Fruit fly (Drosophila melanogaster) whole organism, embryonic: ENCODE results near the gene r-l.

Source experiments
- Adf1 ChIP-seq: fragments of 200-800 bp; sonication (Bioruptor generic); IDR thresholded peaks from 2 replicates; pipeline ENCODE4 v1.3.6; 2022; ENCODE audit warnings: missing biosample characterization, missing genetic modification characterization
- Blimp-1 ChIP-seq: fragments of 200-800 bp; sonication (Bioruptor generic); optimal IDR thresholded peaks from 3 replicates; lab custom pipeline; 2018; ENCODE audit warnings: missing biosample characterization, missing genetic modification characterization, mild to moderate bottlenecking, moderate library complexity, missing genetic modification reagents
- CG11085 ChIP-seq: fragments of 200-800 bp; sonication (Bioruptor generic); IDR thresholded peaks from 2 replicates; pipeline ENCODE4 v1.3.6; 2022; ENCODE audit warnings: missing biosample characterization, missing genetic modification characterization
- CG11093 ChIP-seq: fragments of 200-800 bp; sonication (Bioruptor generic); IDR thresholded peaks from 3 replicates; pipeline ENCODE4 v1.3.6; 2022; ENCODE audit warnings: missing biosample characterization, missing genetic modification characterization
- CG12104 ChIP-seq: fragments of 200-800 bp; sonication (Bioruptor generic); optimal IDR thresholded peaks from 3 replicates; lab custom pipeline; 2016; ENCODE audit warnings: missing biosample characterization, missing genetic modification characterization
- CG12219 ChIP-seq: fragments of 200-800 bp; sonication (Bioruptor generic); optimal IDR thresholded peaks from 3 replicates; lab custom pipeline; 2018; ENCODE audit warnings: missing biosample characterization, mild to moderate bottlenecking, missing genetic modification characterization
- CG1603 ChIP-seq: fragments of 200-800 bp; sonication (Bioruptor generic); optimal IDR thresholded peaks from 2 replicates; lab custom pipeline; 2019; ENCODE audit warnings: missing biosample characterization, mild to moderate bottlenecking, missing genetic modification characterization, moderate library complexity
- CG17361 ChIP-seq: fragments of 200-800 bp; sonication (Bioruptor generic); IDR thresholded peaks from 3 replicates; pipeline ENCODE4 v1.3.6; 2022; ENCODE audit warnings: missing biosample characterization, missing genetic modification characterization
- CG2678 ChIP-seq: fragments of 200-800 bp; sonication (Bioruptor generic); optimal IDR thresholded peaks from 3 replicates; lab custom pipeline; 2019; ENCODE audit warnings: missing biosample characterization, mild to moderate bottlenecking, missing genetic modification characterization, moderate library complexity
- CG30020 ChIP-seq: fragments of 200-800 bp; optimal IDR thresholded peaks from 2 replicates; lab custom pipeline; 2019; ENCODE audit warnings: missing biosample characterization, mild to moderate bottlenecking, missing genetic modification characterization, moderate library complexity
- CG3065 ChIP-seq: fragments of 200-800 bp; sonication (Bioruptor generic); optimal IDR thresholded peaks from 2 replicates; lab custom pipeline; 2016; ENCODE audit warnings: missing biosample characterization, missing genetic modification characterization
- CG33213 ChIP-seq: fragments of 200-800 bp; sonication (Bioruptor generic); optimal IDR thresholded peaks from 3 replicates; lab custom pipeline; 2016; ENCODE audit warnings: missing biosample characterization, missing genetic modification characterization
- CG6683 ChIP-seq: fragments of 200-800 bp; sonication (Bioruptor generic); optimal IDR thresholded peaks from 2 replicates; lab custom pipeline; 2017; ENCODE audit warnings: missing biosample characterization, mild to moderate bottlenecking, missing genetic modification characterization, missing genetic modification reagents
- CG6791 ChIP-seq: fragments of 200-800 bp; sonication (Bioruptor generic); IDR thresholded peaks from 3 replicates; pipeline ENCODE4 v1.3.6; 2022; ENCODE audit warnings: missing biosample characterization, missing genetic modification characterization; ENCODE audit not compliant: partially characterized antibody
- CG7271 ChIP-seq: fragments of 200-800 bp; sonication (Bioruptor generic); optimal IDR thresholded peaks from 2 replicates; lab custom pipeline; 2018; ENCODE audit warnings: missing biosample characterization, mild to moderate bottlenecking, missing genetic modification characterization, moderate library complexity
- CG7745 ChIP-seq: fragments of 200-800 bp; sonication (Bioruptor generic); optimal IDR thresholded peaks from 2 replicates; lab custom pipeline; 2018; ENCODE audit warnings: missing biosample characterization, mild to moderate bottlenecking, missing genetic modification characterization, moderate library complexity
- CG7963 ChIP-seq: fragments of 200-800 bp; sonication (Bioruptor generic); IDR thresholded peaks from 3 replicates; pipeline ENCODE4 v1.3.6; 2022; ENCODE audit warnings: missing biosample characterization, missing genetic modification characterization; ENCODE audit not compliant: partially characterized antibody
- CG8359 ChIP-seq: fragments of 200-800 bp; sonication (Bioruptor generic); optimal IDR thresholded peaks from 2 replicates; lab custom pipeline; 2017; ENCODE audit warnings: missing biosample characterization, mild to moderate bottlenecking, missing genetic modification characterization, borderline replicate concordance
- CrebB ChIP-seq: fragments of 200-800 bp; sonication (Bioruptor generic); optimal IDR thresholded peaks from 3 replicates; lab custom pipeline; 2018; ENCODE audit warnings: missing biosample characterization, mild to moderate bottlenecking, missing genetic modification characterization
- D ChIP-seq, 2 experiments: fragments of 200-800 bp in 1 of 2; fragments of >200 bp in 1 of 2; sonication (Bioruptor generic) in 1 of 2; optimal IDR thresholded peaks; 2 replicates in 1 of 2; 3 replicates in 1 of 2; lab custom pipeline; 2017; ENCODE audit warnings: mild to moderate bottlenecking in 1 of 2, missing biosample characterization in 1 of 2, missing genetic modification characterization in 1 of 2, missing genetic modification reagents in 1 of 2
- Dfd ChIP-seq, 2 experiments: fragments of >200 bp; optimal IDR thresholded peaks; 2 replicates each; lab custom pipeline; 2017; ENCODE audit warnings: missing biosample characterization in 2 of 2, missing genetic modification characterization in 2 of 2
- Dll ChIP-seq: fragments of 200-800 bp; sonication (Bioruptor generic); IDR thresholded peaks from 4 replicates; pipeline ENCODE4 v1.3.6; 2022; ENCODE audit warnings: missing biosample characterization, missing genetic modification characterization; ENCODE audit not compliant: partially characterized antibody
- Doc2 ChIP-seq: fragments of 200-800 bp; sonication (Bioruptor generic); IDR thresholded peaks from 2 replicates; pipeline ENCODE4 v1.3.6; 2022; ENCODE audit warnings: missing biosample characterization, missing genetic modification characterization
- Dref ChIP-seq: fragments of 200-800 bp; sonication (Bioruptor generic); IDR thresholded peaks from 2 replicates; pipeline ENCODE4 v1.3.6; 2022; ENCODE audit warnings: missing biosample characterization, missing genetic modification characterization
- ERR ChIP-seq: fragments of 200-800 bp; sonication (Bioruptor generic); optimal IDR thresholded peaks from 2 replicates; lab custom pipeline; 2016; ENCODE audit warnings: missing biosample characterization, missing genetic modification characterization
- H2.0 ChIP-seq: fragments of 200-800 bp; sonication (Bioruptor generic); IDR thresholded peaks from 2 replicates; pipeline ENCODE4 v1.3.6; 2022; ENCODE audit warnings: missing biosample characterization, missing genetic modification characterization
- HLH3B ChIP-seq: fragments of 200-800 bp; sonication (Bioruptor generic); IDR thresholded peaks from 2 replicates; pipeline ENCODE4 v1.3.6; 2022; ENCODE audit warnings: missing biosample characterization, missing genetic modification characterization
- HLHmδ ChIP-seq: fragments of 200-800 bp; sonication (Bioruptor generic); optimal IDR thresholded peaks from 2 replicates; lab custom pipeline; 2018; ENCODE audit warnings: missing biosample characterization, mild to moderate bottlenecking, missing genetic modification characterization, moderate library complexity
- HmgD ChIP-seq: fragments of 200-800 bp; sonication (Bioruptor generic); optimal IDR thresholded peaks from 3 replicates; lab custom pipeline; 2016; ENCODE audit warnings: missing biosample characterization, missing genetic modification characterization
- Neu2 ChIP-seq: fragments of 200-800 bp; sonication (Bioruptor generic); optimal IDR thresholded peaks from 3 replicates; lab custom pipeline; 2016; ENCODE audit warnings: missing biosample characterization, missing genetic modification characterization, borderline replicate concordance
- Opbp ChIP-seq: fragments of 200-800 bp; sonication (Bioruptor generic); IDR thresholded peaks from 3 replicates; pipeline ENCODE4 v1.3.6; 2022; ENCODE audit warnings: missing biosample characterization, missing genetic modification characterization; ENCODE audit not compliant: partially characterized antibody
- Ptx1 ChIP-seq: fragments of 200-800 bp; sonication (Bioruptor generic); IDR thresholded peaks from 2 replicates; pipeline ENCODE4 v1.3.6; 2022; ENCODE audit warnings: missing biosample characterization, missing genetic modification characterization
- Six4 ChIP-seq: fragments of 200-800 bp; sonication (Bioruptor generic); optimal IDR thresholded peaks from 2 replicates; lab custom pipeline; 2016; ENCODE audit warnings: missing biosample characterization, missing genetic modification characterization
- Sry-δ ChIP-seq: fragments of 200-800 bp; sonication (Bioruptor generic); optimal IDR thresholded peaks from 2 replicates; lab custom pipeline; 2016; ENCODE audit warnings: missing biosample characterization, missing genetic modification characterization
- Stat92E ChIP-seq, 3 experiments: fragments of >200 bp in 2 of 3; fragments of 200-800 bp in 1 of 3; sonication (Bioruptor generic) in 1 of 3; optimal IDR thresholded peaks; 2 replicates each; lab custom pipeline; 2017 to 2019; ENCODE audit warnings: missing biosample characterization in 3 of 3, missing genetic modification characterization in 3 of 3, mild to moderate bottlenecking in 1 of 3, moderate library complexity in 1 of 3
- ac ChIP-seq: fragments of 200-800 bp; sonication (Bioruptor generic); optimal IDR thresholded peaks from 3 replicates; lab custom pipeline; 2017; ENCODE audit warnings: missing biosample characterization, mild to moderate bottlenecking, missing genetic modification characterization
- bbx ChIP-seq: fragments of 200-800 bp; sonication (Bioruptor generic); IDR thresholded peaks from 2 replicates; pipeline ENCODE4 v1.3.6; 2022; ENCODE audit warnings: missing biosample characterization, missing genetic modification characterization; ENCODE audit not compliant: partially characterized antibody
- ci ChIP-seq: fragments of 200-800 bp; sonication (Bioruptor generic); IDR thresholded peaks from 3 replicates; pipeline ENCODE4 v1.3.6; 2022; ENCODE audit warnings: missing biosample characterization, missing genetic modification characterization
- ewg ChIP-seq: fragments of 200-800 bp; sonication (Bioruptor generic); optimal IDR thresholded peaks from 3 replicates; lab custom pipeline; 2017; ENCODE audit warnings: mild to moderate bottlenecking, missing biosample characterization, missing genetic modification reagents, missing genetic modification characterization
- eyg ChIP-seq: fragments of 200-800 bp; sonication (Bioruptor generic); optimal IDR thresholded peaks from 3 replicates; lab custom pipeline; 2016; ENCODE audit warnings: missing biosample characterization, missing genetic modification characterization
- gsb ChIP-seq: fragments of 200-800 bp; sonication (Bioruptor generic); IDR thresholded peaks from 2 replicates; pipeline ENCODE4 v1.3.6; 2022; ENCODE audit warnings: missing biosample characterization, missing genetic modification characterization
- inv ChIP-seq: fragments of 200-800 bp; sonication (Bioruptor generic); IDR thresholded peaks from 2 replicates; pipeline ENCODE4 v1.3.6; 2022; ENCODE audit warnings: missing biosample characterization, missing genetic modification characterization; ENCODE audit not compliant: partially characterized antibody
- odd ChIP-seq: fragments of 200-800 bp; sonication (Bioruptor generic); optimal IDR thresholded peaks from 2 replicates; lab custom pipeline; 2017; ENCODE audit warnings: missing biosample characterization, mild to moderate bottlenecking, missing genetic modification characterization
- pros ChIP-seq: fragments of 200-800 bp; sonication (Bioruptor generic); optimal IDR thresholded peaks from 3 replicates; lab custom pipeline; 2019; ENCODE audit warnings: missing biosample characterization, mild to moderate bottlenecking, missing genetic modification characterization, moderate library complexity
- sim ChIP-seq: fragments of 200-800 bp; sonication (Bioruptor generic); IDR thresholded peaks from 2 replicates; pipeline ENCODE4 v1.3.6; 2022; ENCODE audit warnings: missing biosample characterization, missing genetic modification characterization
- so ChIP-seq: fragments of 200-800 bp; sonication (Bioruptor generic); IDR thresholded peaks from 3 replicates; pipeline ENCODE4 v1.3.6; 2022; ENCODE audit warnings: missing biosample characterization, missing genetic modification characterization
- tin ChIP-seq: fragments of 200-800 bp; sonication (Bioruptor generic); optimal IDR thresholded peaks from 3 replicates; lab custom pipeline; 2016; ENCODE audit warnings: missing biosample characterization, missing genetic modification characterization
- tna ChIP-seq: fragments of 200-800 bp; sonication (Bioruptor generic); IDR thresholded peaks from 2 replicates; pipeline ENCODE4 v1.3.6; 2022; ENCODE audit warnings: missing biosample characterization, missing genetic modification characterization; ENCODE audit not compliant: partially characterized antibody
- trem ChIP-seq: fragments of 200-800 bp; optimal IDR thresholded peaks from 3 replicates; lab custom pipeline; 2019; ENCODE audit warnings: missing biosample characterization, mild to moderate bottlenecking, missing genetic modification characterization, moderate library complexity

The r-l gene

DNA sequence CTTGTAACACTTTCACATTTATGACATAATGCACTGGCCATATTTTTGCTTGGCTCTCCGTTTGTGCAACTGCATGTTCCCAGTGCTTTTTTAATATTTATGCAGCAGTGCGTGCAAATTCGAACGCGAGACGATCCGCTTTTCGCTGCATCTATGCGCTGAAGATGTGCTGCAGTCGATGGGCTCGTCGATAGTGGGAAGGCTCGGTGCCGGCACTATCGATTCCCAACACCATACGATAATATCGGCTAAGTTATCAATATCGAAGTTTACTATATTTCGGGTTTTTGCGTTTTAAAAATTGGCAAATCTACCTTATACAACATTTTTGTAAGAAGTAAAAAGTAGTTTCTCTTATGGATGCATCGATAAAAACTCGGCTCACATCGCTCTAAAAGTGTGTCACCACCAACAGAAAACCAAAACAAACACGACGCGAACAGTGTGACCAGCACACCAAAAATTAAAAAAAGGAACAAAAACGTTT, 24.6 kb upstream of the r-l start, which contains the start of gene RhoGAP93B (continued):
- TF ChIP-seq H2.0 (GFP tag; lab: Robert Waterston, UW) (peak; percentile 78), Doc2 (no peak), bbx (GFP tag; lab: Robert Waterston, UW) (peak; percentile 100), pros (no peak), Sry-δ (GFP tag; lab: Kevin White, UChicago) (peak; percentile 100), sim (GFP tag; lab: Robert Waterston, UW) (0 out of 2 replicates have a peak, but pooled peaks have one; percentile 26), eyg (GFP tag; lab: Kevin White, UChicago) (peak; percentile 78), CG12104 (peak; percentile 69), Stat92E (GFP tag; optimal IDR thresholded peaks at IDR 0.05; lab: Kevin White, UChicago) (peak in 1 of 3 experiments; percentile 54), Blimp-1 (GFP tag; lab: Kevin White, UChicago) (peak; percentile 83), tna (peak; percentile 100), tin (peak; percentile 78), CG7271 (peak; percentile 84), Six4 (GFP tag; lab: Kevin White, UChicago) (peak; percentile 60), CG2678 (tag; lab: Kevin White, UChicago) (no peak), CG8359 (GFP tag; lab: Kevin White, UChicago) (no peak), CG33213 (GFP tag; lab: Kevin White, UChicago) (peak; percentile 81), CrebB (tag; lab: Kevin White, UChicago) (peak; percentile 56), ci (GFP tag; lab: Robert Waterston, UW) (peak; percentile 88), CG7745 (no peak), Dref (GFP tag; lab: Robert Waterston, UW) (peak; percentile 88), CG17361 (peak; percentile 84), so (peak; percentile 94), Opbp (GFP tag; lab: Robert Waterston, UW) (peak; percentile 99), CG11085 (peak; percentile 90), Dll (GFP tag; lab: Robert Waterston, UW) (peak; percentile 100), CG7963 (GFP tag; lab: Robert Waterston, UW) (peak; percentile 99), Adf1 (GFP tag; lab: Robert Waterston, UW) (peak; percentile 73), HmgD (GFP tag; lab: Kevin White, UChicago) (peak; percentile 79), Neu2 (GFP tag; lab: Kevin White, UChicago) (peak; percentile 63), HLH3B (GFP tag; lab: Robert Waterston, UW) (peak; percentile 93), Dfd (GFP tag; optimal IDR thresholded peaks at IDR 0.05; lab: Kevin White, UChicago) (no peak), inv (GFP tag; lab: Robert Waterston, UW) (peak; percentile 100), trem (peak; percentile 89), Ptx1 (GFP tag; lab: Robert Waterston, UW) (peak; percentile 91), CG6791 (GFP tag; lab: Robert Waterston, UW) (peak; percentile 99), CG12219 (GFP tag; lab: Kevin White, UChicago) (peak; percentile 8), ewg (GFP tag; lab: Kevin White, UChicago) (peak; percentile 37), D (optimal IDR thresholded peaks at IDR 0.05; lab: Kevin White, UChicago) (peak; percentile 5), D (GFP tag; optimal IDR thresholded peaks at IDR 0.05; lab: Kevin White, UChicago) (peak; percentile 55), CG1603 (tag; lab: Kevin White, UChicago) (peak; percentile 86), CG11093 (GFP tag; lab: Robert Waterston, UW) (peak; percentile 87), ERR (GFP tag; lab: Kevin White, UChicago) (peak; percentile 80), CG30020 (peak; percentile 75), ac (GFP tag; lab: Kevin White, UChicago) (no peak), odd (GFP tag; lab: Kevin White, UChicago) (peak; percentile 9), CG6683 (GFP tag; lab: Kevin White, UChicago) (peak; percentile 48), gsb (peak; percentile 56), HLHmδ (peak; percentile 57), CG3065 (GFP tag; lab: Kevin White, UChicago) (peak; percentile 54)
